Fruit fly (Drosophila melanogaster) whole organism, prepupa: ENCODE data around the gene SCCRO.

ENCODE experiments used
- Blimp-1 ChIP-seq: fragments of 200-800 bp; sonication (Bioruptor generic); optimal IDR thresholded peaks from 3 replicates; lab custom pipeline; 2017; ENCODE audit warnings: missing biosample characterization, missing genetic modification characterization, mild to moderate bottlenecking, moderate library complexity, missing genetic modification reagents
- CG10669 ChIP-seq: fragments of 200-800 bp; sonication (Bioruptor generic); optimal IDR thresholded peaks from 3 replicates; lab custom pipeline; 2018; ENCODE audit warnings: missing biosample characterization, mild to moderate bottlenecking, missing genetic modification characterization, moderate library complexity
- CG11902 ChIP-seq: fragments of 200-800 bp; sonication (Bioruptor generic); optimal IDR thresholded peaks from 3 replicates; lab custom pipeline; 2016; ENCODE audit warnings: missing biosample characterization, missing genetic modification characterization
- CG15336 ChIP-seq: fragments of 200-800 bp; sonication (Bioruptor generic); IDR thresholded peaks from 2 replicates; pipeline ENCODE4 v1.3.6; 2022; ENCODE audit warnings: missing biosample characterization, missing genetic modification characterization
- CG1621 ChIP-seq: fragments of 200-800 bp; sonication (Bioruptor generic); optimal IDR thresholded peaks from 3 replicates; lab custom pipeline; 2018; ENCODE audit warnings: missing biosample characterization, mild to moderate bottlenecking, missing genetic modification characterization
- CG16779 ChIP-seq: fragments of 200-800 bp; sonication (Bioruptor generic); optimal IDR thresholded peaks from 3 replicates; lab custom pipeline; 2017; ENCODE audit warnings: missing biosample characterization, mild to moderate bottlenecking, missing genetic modification characterization
- CG34406 ChIP-seq: fragments of 200-800 bp; sonication (Bioruptor generic); optimal IDR thresholded peaks from 3 replicates; lab custom pipeline; 2016; ENCODE audit warnings: missing biosample characterization, missing genetic modification characterization
- CG3919 ChIP-seq: fragments of 200-800 bp; sonication (Bioruptor generic); optimal IDR thresholded peaks from 3 replicates; lab custom pipeline; 2016; ENCODE audit warnings: missing biosample characterization, missing genetic modification characterization
- CG4318 ChIP-seq: fragments of 200-800 bp; sonication (Bioruptor generic); optimal IDR thresholded peaks from 3 replicates; lab custom pipeline; 2017; ENCODE audit warnings: missing biosample characterization, mild to moderate bottlenecking, missing genetic modification characterization
- CG6163 ChIP-seq: fragments of 200-800 bp; sonication (Bioruptor generic); IDR thresholded peaks from 3 replicates; pipeline ENCODE4 v1.3.6; 2022; ENCODE audit warnings: missing biosample characterization, missing genetic modification characterization
- CG6808 ChIP-seq: fragments of 200-800 bp; sonication (Bioruptor generic); optimal IDR thresholded peaks from 3 replicates; lab custom pipeline; 2017; ENCODE audit warnings: missing biosample characterization, missing genetic modification characterization, mild to moderate bottlenecking, moderate library complexity, missing genetic modification reagents
- CG6854 ChIP-seq: fragments of 200-800 bp; sonication (Bioruptor generic); optimal IDR thresholded peaks from 2 replicates; lab custom pipeline; 2017; ENCODE audit warnings: missing biosample characterization, mild to moderate bottlenecking, missing genetic modification characterization
- CG7368 ChIP-seq: fragments of 200-800 bp; sonication (Bioruptor generic); optimal IDR thresholded peaks from 3 replicates; lab custom pipeline; 2016; ENCODE audit warnings: missing biosample characterization, missing genetic modification characterization
- CG8119 ChIP-seq: fragments of 200-800 bp; sonication (Bioruptor generic); IDR thresholded peaks from 3 replicates; pipeline ENCODE4 v1.3.6; 2022; ENCODE audit warnings: missing biosample characterization, missing genetic modification characterization
- CG8319 ChIP-seq: fragments of 200-800 bp; sonication (Bioruptor generic); optimal IDR thresholded peaks from 3 replicates; lab custom pipeline; 2016; ENCODE audit warnings: missing biosample characterization, missing genetic modification characterization
- CG8632 ChIP-seq: fragments of 200-800 bp; sonication (Bioruptor generic); optimal IDR thresholded peaks from 3 replicates; lab custom pipeline; 2016; ENCODE audit warnings: missing biosample characterization, missing genetic modification characterization
- CG9139 ChIP-seq: fragments of 200-800 bp; sonication (Bioruptor generic); optimal IDR thresholded peaks from 3 replicates; lab custom pipeline; 2017; ENCODE audit warnings: missing biosample characterization, mild to moderate bottlenecking, missing genetic modification characterization
- Eip78C ChIP-seq: fragments of 200-800 bp; sonication (Bioruptor generic); peaks from one replicate; lab custom pipeline; 2016; ENCODE audit warnings: missing biosample characterization, missing genetic modification characterization
- Eip93F ChIP-seq: fragments of 200-800 bp; sonication (Bioruptor generic); optimal IDR thresholded peaks from 2 replicates; lab custom pipeline; 2016; ENCODE audit warnings: missing biosample characterization, mild to moderate bottlenecking, missing genetic modification characterization
- Ets21C ChIP-seq: fragments of 200-800 bp; sonication (Bioruptor generic); optimal IDR thresholded peaks from 3 replicates; lab custom pipeline; 2016; ENCODE audit warnings: missing biosample characterization, missing genetic modification characterization
- Gug ChIP-seq: fragments of 200-800 bp; sonication (Bioruptor generic); IDR thresholded peaks from 2 replicates; pipeline ENCODE4 v1.3.6; 2022; ENCODE audit warnings: missing biosample characterization, missing genetic modification characterization
- Hr4 ChIP-seq: fragments of 200-800 bp; sonication (Bioruptor generic); optimal IDR thresholded peaks from 3 replicates; lab custom pipeline; 2016; ENCODE audit warnings: missing biosample characterization, missing genetic modification characterization
- Lpt ChIP-seq: fragments of 200-800 bp; sonication (Bioruptor generic); optimal IDR thresholded peaks from 3 replicates; lab custom pipeline; 2016; ENCODE audit warnings: missing biosample characterization, missing genetic modification characterization
- OdsH ChIP-seq: fragments of 200-800 bp; sonication (Bioruptor generic); optimal IDR thresholded peaks from 3 replicates; lab custom pipeline; 2016; ENCODE audit warnings: missing biosample characterization, missing genetic modification characterization
- Sox14 ChIP-seq: fragments of 200-800 bp; sonication (Bioruptor generic); optimal IDR thresholded peaks from 3 replicates; lab custom pipeline; 2016; ENCODE audit warnings: missing biosample characterization, missing genetic modification characterization
- cyc ChIP-seq: fragments of 200-800 bp; sonication (Bioruptor generic); optimal IDR thresholded peaks from 3 replicates; lab custom pipeline; 2016; ENCODE audit warnings: missing biosample characterization, missing genetic modification characterization
- dac ChIP-seq: fragments of 200-800 bp; sonication (Bioruptor generic); optimal IDR thresholded peaks from 2 replicates; lab custom pipeline; 2017; ENCODE audit warnings: missing biosample characterization, mild to moderate bottlenecking, missing genetic modification characterization
- dsx ChIP-seq: fragments of 200-800 bp; optimal IDR thresholded peaks from 3 replicates; lab custom pipeline; 2019; ENCODE audit warnings: missing biosample characterization, mild to moderate bottlenecking, missing genetic modification characterization, moderate library complexity; ENCODE audit not compliant: poor library complexity, severe bottlenecking
- esn ChIP-seq: fragments of 200-800 bp; sonication (Bioruptor generic); optimal IDR thresholded peaks from 2 replicates; lab custom pipeline; 2016; ENCODE audit warnings: missing biosample characterization, mild to moderate bottlenecking, missing genetic modification characterization, moderate library complexity
- fd85E ChIP-seq: fragments of 200-800 bp; sonication (Bioruptor generic); optimal IDR thresholded peaks from 3 replicates; lab custom pipeline; 2016; ENCODE audit warnings: missing biosample characterization, missing genetic modification characterization
- fkh ChIP-seq: fragments of 200-800 bp; sonication (Bioruptor generic); optimal IDR thresholded peaks from 3 replicates; lab custom pipeline; 2017; ENCODE audit warnings: missing biosample characterization, mild to moderate bottlenecking, missing genetic modification characterization, moderate library complexity
- pdm3 ChIP-seq: fragments of 200-800 bp; sonication (Bioruptor generic); optimal IDR thresholded peaks from 3 replicates; lab custom pipeline; 2016; ENCODE audit warnings: missing biosample characterization, missing genetic modification characterization
- salr ChIP-seq, 2 experiments: fragments of 200-800 bp; sonication (Bioruptor generic); optimal IDR thresholded peaks; 3 replicates each; lab custom pipeline; 2016 to 2018; ENCODE audit warnings: missing biosample characterization in 2 of 2, missing genetic modification characterization in 2 of 2, mild to moderate bottlenecking in 1 of 2
- spab ChIP-seq: fragments of 200-800 bp; sonication (Bioruptor generic); optimal IDR thresholded peaks from 2 replicates; lab custom pipeline; 2017; ENCODE audit warnings: missing biosample characterization, mild to moderate bottlenecking, missing genetic modification characterization, missing genetic modification reagents
- topi ChIP-seq: fragments of 200-800 bp; sonication (Bioruptor generic); optimal IDR thresholded peaks from 3 replicates; lab custom pipeline; 2016; ENCODE audit warnings: missing biosample characterization, missing genetic modification characterization
- vri ChIP-seq: fragments of 200-800 bp; sonication (Bioruptor generic); optimal IDR thresholded peaks from 3 replicates; lab custom pipeline; 2016; ENCODE audit warnings: missing biosample characterization, mild to moderate bottlenecking, missing genetic modification characterization

Gene SCCRO

DNA sequence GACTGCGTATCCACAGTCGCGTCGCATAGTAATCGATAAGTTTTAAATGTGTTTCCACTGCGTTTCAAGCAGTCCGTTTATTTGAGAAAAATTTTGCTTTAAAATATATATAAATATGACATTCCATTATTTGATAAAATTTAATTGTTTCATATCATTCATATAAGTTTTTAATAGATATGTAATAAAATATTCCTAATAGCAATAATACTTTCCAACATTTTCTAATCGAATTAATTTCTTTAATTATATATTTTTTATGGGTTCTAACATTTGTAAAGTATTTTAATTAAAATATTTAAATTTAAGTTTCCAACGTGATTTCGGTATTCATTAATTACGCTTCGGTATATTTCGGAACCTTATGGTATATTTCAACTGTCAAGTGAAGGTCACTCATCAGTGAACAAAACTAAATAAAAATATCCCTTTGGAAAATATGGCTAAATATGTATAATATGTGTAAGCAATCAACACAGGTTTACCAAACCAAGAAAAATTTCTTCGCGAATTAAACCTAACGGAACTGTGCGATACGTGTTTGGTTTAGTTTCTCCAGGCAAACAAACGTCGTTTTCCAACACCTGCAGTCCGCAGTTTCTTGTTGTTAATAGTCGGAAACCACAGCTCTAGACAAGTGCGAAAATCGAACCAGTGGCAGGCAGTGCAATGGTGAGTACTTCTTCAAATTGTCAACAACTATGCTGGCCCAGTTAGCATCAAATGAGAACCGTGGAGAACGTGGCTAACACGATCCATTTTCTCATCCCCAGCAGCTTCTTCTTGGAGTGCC, at the start of gene SCCRO, which contains the start of gene CG7739 (continued):
- TF ChIP-seq Ets21C (no peak), CG16779 (tag; lab: Kevin White, UChicago) (no peak), CG6163 (GFP tag; lab: Robert Waterston, UW) (peak; percentile 51; the same call in 2 of the 3 replicates), OdsH (GFP tag; lab: Kevin White, UChicago) (no peak), Lpt (no peak), spab (GFP tag; lab: Kevin White, UChicago) (no peak), Eip93F (peak; percentile 64), esn (GFP tag; lab: Kevin White, UChicago) (peak; percentile 53), salr (GFP tag; optimal IDR thresholded peaks at IDR 0.05; lab: Kevin White, UChicago) (no peak)
- TF ChIP-seq, all 60 proteins: peak for 30

DNA sequence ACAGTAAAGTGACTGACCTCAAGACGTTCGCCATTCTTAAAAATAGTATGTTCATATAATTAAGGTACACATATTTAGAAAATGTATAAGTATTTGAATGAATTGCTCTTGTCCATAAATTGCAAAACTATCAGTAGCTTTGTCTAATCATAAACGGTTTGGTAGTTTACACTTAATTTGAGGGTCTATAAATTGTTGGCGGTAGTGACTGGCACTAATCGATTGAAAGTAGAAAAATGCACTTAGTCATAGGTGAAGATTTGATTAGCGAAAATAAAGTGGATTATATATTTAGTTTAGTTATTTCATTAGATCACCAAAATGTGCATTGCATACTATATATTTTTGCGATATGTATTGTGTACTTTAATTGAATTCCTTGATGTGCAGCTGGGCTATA, 49.5 kb upstream of the SCCRO start:
- TF ChIP-seq Hr4 (no peak), Lpt (no peak), pdm3 (GFP tag; lab: Kevin White, UChicago) (no peak), CG11902 (GFP tag; lab: Kevin White, UChicago) (no peak), CG10669 (GFP tag; lab: Kevin White, UChicago) (no peak)

DNA sequence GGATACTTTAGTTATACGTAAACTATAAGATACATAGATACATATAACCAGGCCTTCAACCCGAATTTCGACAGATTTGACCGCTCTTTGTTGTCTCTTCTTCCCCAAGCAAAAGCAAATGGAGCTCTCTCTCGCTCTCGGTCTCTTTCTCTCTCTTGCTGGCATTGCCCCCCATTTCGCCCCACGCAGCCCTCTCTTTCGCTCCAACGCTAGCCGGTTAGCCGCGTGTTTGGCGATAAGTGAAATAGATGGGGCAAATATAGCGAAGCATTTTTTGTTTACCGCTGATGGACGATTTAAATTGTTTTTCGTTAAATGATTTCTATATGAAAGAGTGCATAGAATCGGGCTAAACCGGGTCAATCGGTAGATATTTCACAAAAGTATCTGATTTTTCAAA, 48.8 kb upstream of the SCCRO start:
- TF ChIP-seq CG6854 (GFP tag; lab: Kevin White, UChicago) (peak; percentile 44), vri (GFP tag; lab: Kevin White, UChicago) (peak; percentile 66), dac (no peak), CG8119 (GFP tag; lab: Robert Waterston, UW) (peak; percentile 29; the same call in 1 of the 3 replicates), Hr4 (no peak), CG15336 (GFP tag; lab: Robert Waterston, UW) (peak; percentile 48; the same call in 1 of the 2 replicates), Gug (no peak), Sox14 (GFP tag; lab: Kevin White, UChicago) (peak; percentile 49), CG9139 (no peak), CG6808 (GFP tag; lab: Kevin White, UChicago) (no peak), fkh (GFP tag; lab: Kevin White, UChicago) (peak; percentile 57), Lpt (peak; percentile 38), CG7368 (GFP tag; lab: Kevin White, UChicago) (no peak), Eip78C (GFP tag; lab: Kevin White, UChicago) (peak; percentile 65), CG1621 (tag; lab: Kevin White, UChicago) (no peak)

DNA sequence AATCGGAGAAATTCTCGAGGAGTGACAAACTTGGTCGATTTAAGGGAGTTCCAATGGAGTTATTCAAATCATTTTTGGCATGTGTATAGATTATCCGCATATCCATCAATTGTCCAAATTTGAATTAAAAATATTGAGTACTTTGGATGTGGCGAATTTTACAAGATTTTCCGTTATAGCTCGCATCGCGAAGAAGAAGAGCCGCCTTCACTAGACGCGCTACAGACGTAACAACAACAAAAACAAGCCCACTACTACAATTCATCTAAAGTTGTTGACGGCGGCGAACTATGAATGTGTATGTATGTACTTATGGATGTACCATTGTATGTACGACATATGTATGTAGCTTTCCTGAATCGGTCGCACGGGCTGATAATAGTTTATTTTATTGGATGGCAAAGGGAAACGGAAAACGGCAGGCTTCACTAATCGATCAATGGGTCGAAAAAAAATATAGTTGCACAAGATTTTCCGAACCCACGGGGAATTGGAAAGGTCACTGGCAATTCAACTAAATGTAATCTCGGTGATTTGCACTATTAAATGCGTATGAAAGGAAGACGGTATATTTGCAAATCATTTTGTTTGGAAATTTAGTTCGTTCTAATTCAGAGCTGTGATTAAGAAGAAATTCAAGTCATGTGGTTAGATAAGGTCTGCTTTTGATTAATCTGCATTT, 48.3 kb upstream of the SCCRO start:
- no peak for TF ChIP-seq esn (GFP tag; lab: Kevin White, UChicago)
- no peak for TF ChIP-seq CG4318 (GFP tag; lab: Kevin White, UChicago)
- peak; percentile 17 for TF ChIP-seq Lpt
- TF ChIP-seq Eip78C (GFP tag; lab: Kevin White, UChicago), result peak; percentile 11
- TF ChIP-seq CG15336 (GFP tag; lab: Robert Waterston, UW), result peak; percentile 22; the same call in 1 of the 2 replicates
- no peak for TF ChIP-seq CG3919 (GFP tag; lab: Kevin White, UChicago)
- TF ChIP-seq topi (GFP tag; lab: Kevin White, UChicago), result no peak
- no peak for TF ChIP-seq Blimp-1 (GFP tag; lab: Kevin White, UChicago)
- no peak for TF ChIP-seq dsx (GFP tag; lab: Kevin White, UChicago)
- TF ChIP-seq CG8632 (GFP tag; lab: Kevin White, UChicago), result no peak
- no peak for TF ChIP-seq fd85E (GFP tag; lab: Kevin White, UChicago)
- no peak for TF ChIP-seq CG6163 (GFP tag; lab: Robert Waterston, UW)
- TF ChIP-seq cyc (GFP tag; lab: Kevin White, UChicago), result no peak
- no peak for TF ChIP-seq CG8319 (GFP tag; lab: Kevin White, UChicago)
- no peak for TF ChIP-seq Gug
- no peak for TF ChIP-seq CG34406
- no peak for TF ChIP-seq Hr4
